Worm (Caenorhabditis elegans): ENCODE results near the gene F41F3.8.

ce11 chrV:4648527-4648926 is at the start of gene F41F3.8:
- TF ChIP-seq jun-1 (tag; optimal IDR thresholded peaks at IDR 0.05) (no peak), lin-13 (GFP tag; optimal IDR thresholded peaks at IDR 0.05) (no peak), Y116A8C.19 (tag; optimal IDR thresholded peaks at IDR 0.05; ENCODE audit: borderline replicate concordance) (no peak), blmp-1 (tag; optimal IDR thresholded peaks at IDR 0.05) (peak; percentile 41), fkh-10 (GFP tag; optimal IDR thresholded peaks at IDR 0.05) (no peak), alr-1 (tag; optimal IDR thresholded peaks at IDR 0.05; ENCODE audit: borderline replicate concordance) (no peak), lir-3 (tag; optimal IDR thresholded peaks at IDR 0.05; ENCODE audit: poor library complexity) (no peak), lin-39 (tag; optimal IDR thresholded peaks at IDR 0.05) (no peak), ceh-90 (tag; optimal IDR thresholded peaks at IDR 0.05) (no peak), mab-9 (GFP tag; IDR thresholded peaks at IDR 0.05) (no peak), nhr-237 (tag; optimal IDR thresholded peaks at IDR 0.05) (no peak), dsc-1 (tag; optimal IDR thresholded peaks at IDR 0.05) (no peak), mdl-1 (tag; optimal IDR thresholded peaks at IDR 0.05) (no peak), mef-2 (tag; optimal IDR thresholded peaks at IDR 0.05) (no peak)
